Worm (Caenorhabditis elegans) whole organism, L4/young adult: ENCODE data around the gene F25E5.8.

Experiments used
- W03F9.2 ChIP-seq: fragments of 150-350 bp; optimal IDR thresholded peaks from 2 replicates; lab custom pipeline; 2014; ENCODE audit warnings: missing biosample characterization, missing genetic modification characterization
- him-1 ChIP-seq: sonication (generic microtip); optimal IDR thresholded peaks from 2 replicates; lab custom pipeline; 2016; ENCODE audit warnings: missing genotype, missing genetic modification reagents, missing genetic modification characterization, missing compliant biosample characterization

- TF ChIP-seq him-1 (tag; lab: Kevin White, UChicago) (no peak), W03F9.2 (tag; lab: Kevin White, UChicago) (no peak)
These were observed 40.4 kb upstream of the F25E5.8 start, which contains the start of gene srx-9 for ce11 chrV:7395359-7395758.
